Worm (Caenorhabditis elegans) whole organism, mixed stage, embryonic: Measurements from ENCODE around the gene tbx-38.

ENCODE experiments used
- blmp-1 ChIP-seq: fragments of 150-350 bp; optimal IDR thresholded peaks from 2 replicates; lab custom pipeline; 2014; ENCODE audit warnings: missing biosample characterization, missing genetic modification characterization
- ceh-39 ChIP-seq: fragments of 150-350 bp; optimal IDR thresholded peaks from 2 replicates; lab custom pipeline; 2014; ENCODE audit warnings: missing biosample characterization, missing genetic modification characterization
- ceh-43 ChIP-seq: fragments of 200-800 bp; sonication (Bioruptor generic); optimal IDR thresholded peaks from 2 replicates; lab custom pipeline; 2018; ENCODE audit warnings: mild to moderate bottlenecking, missing genetic modification characterization, moderate library complexity, missing compliant biosample characterization
- ceh-83 ChIP-seq: fragments of 200-800 bp; sonication (Bioruptor generic); optimal IDR thresholded peaks from 2 replicates; lab custom pipeline; 2018; ENCODE audit warnings: mild to moderate bottlenecking, missing genetic modification characterization, missing compliant biosample characterization
- lin-13 ChIP-seq: fragments of 150-350 bp; optimal IDR thresholded peaks from 2 replicates; lab custom pipeline; 2014; ENCODE audit warnings: missing biosample characterization, missing genetic modification characterization
- lsy-2 ChIP-seq: fragments of 150-350 bp; optimal IDR thresholded peaks from 2 replicates; lab custom pipeline; 2014; ENCODE audit warnings: missing biosample characterization, missing genetic modification characterization
- nhr-12 ChIP-seq: fragments of 150-350 bp; optimal IDR thresholded peaks from 2 replicates; lab custom pipeline; 2014; ENCODE audit warnings: missing biosample characterization, missing genetic modification characterization
- nhr-237 ChIP-seq: fragments of 150-350 bp; optimal IDR thresholded peaks from 2 replicates; lab custom pipeline; 2014; ENCODE audit warnings: missing biosample characterization, missing genetic modification characterization
- nhr-28 ChIP-seq: fragments of 150-350 bp; optimal IDR thresholded peaks from 2 replicates; lab custom pipeline; 2014; ENCODE audit warnings: missing biosample characterization, missing genetic modification characterization
- pha-4 ChIP-seq: fragments of 150-350 bp; optimal IDR thresholded peaks from 2 replicates; lab custom pipeline; 2018; ENCODE audit warnings: missing biosample characterization, missing genetic modification reagents, missing genetic modification characterization
- snpc-4 ChIP-seq: fragments of 150-350 bp; optimal IDR thresholded peaks from 2 replicates; lab custom pipeline; 2014; ENCODE audit warnings: missing biosample characterization, missing genetic modification characterization
- unc-62 ChIP-seq: fragments of 150-350 bp; optimal IDR thresholded peaks from 2 replicates; lab custom pipeline; 2014; ENCODE audit warnings: missing biosample characterization, missing genetic modification reagents, missing genetic modification characterization
- ztf-11 ChIP-seq: fragments of 150-350 bp; optimal IDR thresholded peaks from 2 replicates; lab custom pipeline; 2014; ENCODE audit warnings: missing biosample characterization, missing genetic modification characterization

DNA sequence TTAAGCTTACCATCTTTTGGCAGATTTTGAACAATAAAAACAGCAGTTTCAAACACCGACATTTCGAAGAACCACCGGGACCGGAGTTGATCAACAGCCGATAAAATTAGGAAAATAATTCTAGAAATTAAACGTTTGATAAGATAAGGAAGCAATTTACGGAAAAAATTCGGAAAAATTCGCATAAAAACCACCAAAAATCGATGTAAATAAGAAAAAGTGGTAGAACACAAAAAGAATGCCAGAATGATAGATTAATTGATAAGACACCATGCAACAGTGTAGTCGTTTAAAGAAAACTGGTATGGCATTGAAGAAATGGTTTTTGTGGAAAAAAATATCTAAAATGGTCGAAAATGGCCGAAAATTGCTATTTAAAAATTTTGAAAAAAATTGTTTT is 36.5 kb upstream of the tbx-38 start, which contains the start of gene maa-1:
- TF ChIP-seq unc-62 = no peak
- no peak for TF ChIP-seq ceh-83 (GFP tag; lab: Kevin White, UChicago)
- TF ChIP-seq snpc-4 (tag; lab: Kevin White, UChicago) = no peak
- no peak for TF ChIP-seq blmp-1 (tag; lab: Kevin White, UChicago)
- no peak for TF ChIP-seq ztf-11 (tag; lab: Kevin White, UChicago)
- TF ChIP-seq nhr-12 (tag; lab: Kevin White, UChicago) = no peak
- TF ChIP-seq nhr-237 (tag; lab: Kevin White, UChicago) = no peak
- no peak for TF ChIP-seq pha-4 (tag; lab: Kevin White, UChicago)
- no peak for TF ChIP-seq ceh-43 (GFP tag; lab: Kevin White, UChicago)
- no peak for TF ChIP-seq nhr-28 (tag; lab: Kevin White, UChicago)
- no peak for TF ChIP-seq lin-13 (tag; lab: Kevin White, UChicago)
- no peak for TF ChIP-seq ceh-39 (tag; lab: Kevin White, UChicago)
- TF ChIP-seq lsy-2 (tag; lab: Kevin White, UChicago) = no peak
